Fruit fly (Drosophila melanogaster) whole organism, embryonic: ENCODE results near the gene eas.

Experiments
- BEAF-32 ChIP-seq: fragments of 200-800 bp; sonication (Bioruptor generic); optimal IDR thresholded peaks from 3 replicates; lab custom pipeline; 2017; ENCODE audit warnings: missing biosample characterization, missing genetic modification characterization, mild to moderate bottlenecking, moderate library complexity, missing genetic modification reagents
- CG10147 ChIP-seq: fragments of 200-800 bp; sonication (Bioruptor generic); optimal IDR thresholded peaks from 2 replicates; lab custom pipeline; 2019; ENCODE audit warnings: missing biosample characterization, mild to moderate bottlenecking, missing genetic modification characterization, moderate library complexity
- CG12659 ChIP-seq: fragments of 200-800 bp; sonication (Bioruptor generic); optimal IDR thresholded peaks from 3 replicates; lab custom pipeline; 2017; ENCODE audit warnings: mild to moderate bottlenecking, missing biosample characterization, missing genetic modification reagents, missing genetic modification characterization
- CG14710 ChIP-seq: fragments of 200-800 bp; sonication (Bioruptor generic); optimal IDR thresholded peaks from 3 replicates; lab custom pipeline; 2019; ENCODE audit warnings: missing biosample characterization, mild to moderate bottlenecking, missing genetic modification characterization, moderate library complexity
- CG15269 ChIP-seq: fragments of 200-800 bp; sonication (Bioruptor generic); optimal IDR thresholded peaks from 2 replicates; lab custom pipeline; 2018; ENCODE audit warnings: missing biosample characterization, mild to moderate bottlenecking, missing genetic modification characterization, moderate library complexity
- CG15514 ChIP-seq: fragments of 200-800 bp; sonication (Bioruptor generic); optimal IDR thresholded peaks from 3 replicates; lab custom pipeline; 2017; ENCODE audit warnings: missing biosample characterization, missing genetic modification characterization, mild to moderate bottlenecking, moderate library complexity, missing genetic modification reagents
- CG15696 ChIP-seq: fragments of 200-800 bp; sonication (Bioruptor generic); optimal IDR thresholded peaks from 2 replicates; lab custom pipeline; 2019; ENCODE audit warnings: missing biosample characterization, mild to moderate bottlenecking, missing genetic modification characterization, moderate library complexity
- CG16779 ChIP-seq: fragments of 200-800 bp; sonication (Bioruptor generic); IDR thresholded peaks from 2 replicates; pipeline ENCODE4 v1.3.6; 2022; ENCODE audit warnings: missing biosample characterization, missing genetic modification characterization
- CG16813 ChIP-seq: fragments of 200-800 bp; sonication (Bioruptor generic); IDR thresholded peaks from 3 replicates; pipeline ENCODE4 v1.3.6; 2022; ENCODE audit warnings: missing biosample characterization, missing genetic modification characterization; ENCODE audit not compliant: partially characterized antibody
- CG17359 ChIP-seq: fragments of 200-800 bp; sonication (Bioruptor generic); optimal IDR thresholded peaks from 3 replicates; lab custom pipeline; 2018; ENCODE audit warnings: missing biosample characterization, mild to moderate bottlenecking, missing genetic modification characterization, moderate library complexity
- CG17802 ChIP-seq: fragments of 200-800 bp; sonication (Bioruptor generic); optimal IDR thresholded peaks from 2 replicates; lab custom pipeline; 2018; ENCODE audit warnings: missing biosample characterization, mild to moderate bottlenecking, missing genetic modification characterization, moderate library complexity
- CG17912 ChIP-seq: fragments of 200-800 bp; sonication (Bioruptor generic); optimal IDR thresholded peaks from 2 replicates; lab custom pipeline; 2018; ENCODE audit warnings: missing biosample characterization, mild to moderate bottlenecking, missing genetic modification characterization
- CG30403 ChIP-seq: fragments of 200-800 bp; sonication (Bioruptor generic); optimal IDR thresholded peaks from 3 replicates; lab custom pipeline; 2016; ENCODE audit warnings: missing biosample characterization, missing genetic modification characterization
- CG32767 ChIP-seq: fragments of 200-800 bp; sonication (Bioruptor generic); IDR thresholded peaks from 2 replicates; pipeline ENCODE4 v1.3.6; 2022; ENCODE audit warnings: missing biosample characterization, missing genetic modification characterization
- CG6791 ChIP-seq: fragments of 200-800 bp; sonication (Bioruptor generic); IDR thresholded peaks from 3 replicates; pipeline ENCODE4 v1.3.6; 2022; ENCODE audit warnings: missing biosample characterization, missing genetic modification characterization; ENCODE audit not compliant: partially characterized antibody
- CG8089 ChIP-seq: fragments of 200-800 bp; sonication (Bioruptor generic); optimal IDR thresholded peaks from 3 replicates; lab custom pipeline; 2016; ENCODE audit warnings: missing biosample characterization, missing genetic modification characterization
- CG8388 ChIP-seq: fragments of 200-800 bp; sonication (Bioruptor generic); optimal IDR thresholded peaks from 2 replicates; lab custom pipeline; 2019; ENCODE audit warnings: missing biosample characterization, mild to moderate bottlenecking, missing genetic modification characterization, moderate library complexity
- CG8924 ChIP-seq: fragments of 200-800 bp; optimal IDR thresholded peaks from 3 replicates; lab custom pipeline; 2019; ENCODE audit warnings: missing biosample characterization, mild to moderate bottlenecking, missing genetic modification characterization, moderate library complexity
- CTCF ChIP-seq: fragments of 200-800 bp; sonication (Bioruptor generic); optimal IDR thresholded peaks from 2 replicates; lab custom pipeline; 2017; ENCODE audit warnings: missing biosample characterization, mild to moderate bottlenecking, missing genetic modification characterization, moderate library complexity
- Dbx ChIP-seq: fragments of 200-800 bp; sonication (Bioruptor generic); IDR thresholded peaks from 3 replicates; pipeline ENCODE4 v1.3.6; 2022; ENCODE audit warnings: missing biosample characterization, missing genetic modification characterization
- Deaf1 ChIP-seq: fragments of 200-800 bp; optimal IDR thresholded peaks from 3 replicates; lab custom pipeline; 2019; ENCODE audit warnings: missing biosample characterization, mild to moderate bottlenecking, missing genetic modification characterization, moderate library complexity
- Ets97D ChIP-seq: fragments of 200-800 bp; sonication (Bioruptor generic); optimal IDR thresholded peaks from 3 replicates; lab custom pipeline; 2016; ENCODE audit warnings: missing biosample characterization, missing genetic modification characterization
- H15 ChIP-seq: fragments of 200-800 bp; sonication (Bioruptor generic); IDR thresholded peaks from 3 replicates; pipeline ENCODE4 v1.3.6; 2022; ENCODE audit warnings: missing biosample characterization, missing genetic modification characterization
- MTF-1 ChIP-seq: fragments of 200-800 bp; sonication (Bioruptor generic); optimal IDR thresholded peaks from 2 replicates; lab custom pipeline; 2018; ENCODE audit warnings: missing biosample characterization, mild to moderate bottlenecking, missing genetic modification characterization, borderline replicate concordance
- Med ChIP-seq: fragments of 200-800 bp; sonication (Bioruptor generic); peaks from one replicate; lab custom pipeline; 2016; ENCODE audit warnings: missing biosample characterization, missing genetic modification characterization, mild to moderate bottlenecking, inconsistent platforms, moderate library complexity
- NC2β ChIP-seq: fragments of 200-800 bp; sonication (Bioruptor generic); optimal IDR thresholded peaks from 2 replicates; lab custom pipeline; 2016; ENCODE audit warnings: missing biosample characterization, missing genetic modification characterization
- Nf-YB ChIP-seq: fragments of 200-800 bp; sonication (Bioruptor generic); optimal IDR thresholded peaks from 3 replicates; lab custom pipeline; 2019; ENCODE audit warnings: missing biosample characterization, mild to moderate bottlenecking, missing genetic modification characterization, moderate library complexity
- NfI ChIP-seq: fragments of 200-800 bp; sonication (Bioruptor generic); optimal IDR thresholded peaks from 3 replicates; lab custom pipeline; 2018; ENCODE audit warnings: missing biosample characterization, mild to moderate bottlenecking, missing genetic modification characterization, moderate library complexity
- Rfx ChIP-seq: fragments of 200-800 bp; sonication (Bioruptor generic); IDR thresholded peaks from 2 replicates; pipeline ENCODE4 v1.3.6; 2022; ENCODE audit warnings: missing biosample characterization, missing genetic modification characterization
- Six4 ChIP-seq: fragments of 200-800 bp; sonication (Bioruptor generic); optimal IDR thresholded peaks from 2 replicates; lab custom pipeline; 2016; ENCODE audit warnings: missing biosample characterization, missing genetic modification characterization
- YL-1 ChIP-seq: fragments of 200-800 bp; sonication (Bioruptor generic); optimal IDR thresholded peaks from 3 replicates; lab custom pipeline; 2017; ENCODE audit warnings: missing biosample characterization, mild to moderate bottlenecking, missing genetic modification characterization
- ab ChIP-seq: fragments of 200-800 bp; sonication (Bioruptor generic); optimal IDR thresholded peaks from 2 replicates; lab custom pipeline; 2016; ENCODE audit warnings: missing biosample characterization, missing genetic modification characterization
- amos ChIP-seq: fragments of 200-800 bp; sonication (Bioruptor generic); IDR thresholded peaks from 2 replicates; pipeline ENCODE4 v1.3.6; 2022; ENCODE audit warnings: missing biosample characterization, missing genetic modification characterization; ENCODE audit not compliant: partially characterized antibody
- ato ChIP-seq: fragments of 200-800 bp; sonication (Bioruptor generic); IDR thresholded peaks from 2 replicates; pipeline ENCODE4 v1.3.6; 2022; ENCODE audit warnings: missing biosample characterization, missing genetic modification characterization; ENCODE audit not compliant: partially characterized antibody
- chm ChIP-seq: fragments of 200-800 bp; sonication (Bioruptor generic); IDR thresholded peaks from 2 replicates; pipeline ENCODE4 v1.3.6; 2022; ENCODE audit warnings: missing biosample characterization, missing genetic modification characterization
- crc ChIP-seq: fragments of 200-800 bp; sonication (Bioruptor generic); optimal IDR thresholded peaks from 2 replicates; lab custom pipeline; 2016; ENCODE audit warnings: missing biosample characterization, missing genetic modification characterization
- ems ChIP-seq: fragments of 200-800 bp; sonication (Bioruptor generic); optimal IDR thresholded peaks from 3 replicates; lab custom pipeline; 2016; ENCODE audit warnings: missing biosample characterization, missing genetic modification characterization
- ewg ChIP-seq: fragments of 200-800 bp; sonication (Bioruptor generic); optimal IDR thresholded peaks from 3 replicates; lab custom pipeline; 2017; ENCODE audit warnings: mild to moderate bottlenecking, missing biosample characterization, missing genetic modification reagents, missing genetic modification characterization
- gt ChIP-seq: fragments of 200-800 bp; sonication (Bioruptor generic); IDR thresholded peaks from 2 replicates; pipeline ENCODE4 v1.3.6; 2022; ENCODE audit warnings: missing biosample characterization, missing genetic modification characterization
- jumu ChIP-seq: fragments of 200-800 bp; sonication (Bioruptor generic); optimal IDR thresholded peaks from 3 replicates; lab custom pipeline; 2016; ENCODE audit warnings: missing biosample characterization, missing genetic modification characterization
- lilli ChIP-seq: fragments of 200-800 bp; sonication (Bioruptor generic); optimal IDR thresholded peaks from 3 replicates; lab custom pipeline; 2016; ENCODE audit warnings: missing biosample characterization, missing genetic modification characterization
- luna ChIP-seq: fragments of 200-800 bp; sonication (Bioruptor generic); optimal IDR thresholded peaks from 2 replicates; lab custom pipeline; 2016; ENCODE audit warnings: missing biosample characterization, missing genetic modification characterization
- pfk ChIP-seq: fragments of 200-800 bp; sonication (Bioruptor generic); optimal IDR thresholded peaks from 2 replicates; lab custom pipeline; 2018; ENCODE audit warnings: missing biosample characterization, mild to moderate bottlenecking, missing genetic modification characterization, moderate library complexity
- salm ChIP-seq: fragments of 200-800 bp; sonication (Bioruptor generic); optimal IDR thresholded peaks from 2 replicates; lab custom pipeline; 2018; ENCODE audit warnings: missing biosample characterization, mild to moderate bottlenecking, missing genetic modification characterization
- sug ChIP-seq: fragments of 200-800 bp; optimal IDR thresholded peaks from 2 replicates; lab custom pipeline; 2019; ENCODE audit warnings: missing biosample characterization, mild to moderate bottlenecking, missing genetic modification characterization, moderate library complexity
- trem ChIP-seq: fragments of 200-800 bp; optimal IDR thresholded peaks from 3 replicates; lab custom pipeline; 2019; ENCODE audit warnings: missing biosample characterization, mild to moderate bottlenecking, missing genetic modification characterization, moderate library complexity
- vnd ChIP-seq: fragments of 200-800 bp; sonication (Bioruptor generic); IDR thresholded peaks from 3 replicates; pipeline ENCODE4 v1.3.6; 2022; ENCODE audit warnings: missing biosample characterization, missing genetic modification characterization; ENCODE audit not compliant: partially characterized antibody
- vvl ChIP-seq: fragments of 200-800 bp; sonication (Bioruptor generic); IDR thresholded peaks from 2 replicates; pipeline ENCODE4 v1.3.6; 2022; ENCODE audit warnings: missing biosample characterization, missing genetic modification characterization

eas gene

dm6 chrX:16285186-16285585 lies 7.1 kb downstream of the eas start (continued):
- TF ChIP-seq Deaf1 (tag; lab: Kevin White, UChicago): no peak
- no peak for TF ChIP-seq ab (GFP tag; lab: Kevin White, UChicago)
- TF ChIP-seq CG15514 (GFP tag; lab: Kevin White, UChicago): no peak

DNA sequence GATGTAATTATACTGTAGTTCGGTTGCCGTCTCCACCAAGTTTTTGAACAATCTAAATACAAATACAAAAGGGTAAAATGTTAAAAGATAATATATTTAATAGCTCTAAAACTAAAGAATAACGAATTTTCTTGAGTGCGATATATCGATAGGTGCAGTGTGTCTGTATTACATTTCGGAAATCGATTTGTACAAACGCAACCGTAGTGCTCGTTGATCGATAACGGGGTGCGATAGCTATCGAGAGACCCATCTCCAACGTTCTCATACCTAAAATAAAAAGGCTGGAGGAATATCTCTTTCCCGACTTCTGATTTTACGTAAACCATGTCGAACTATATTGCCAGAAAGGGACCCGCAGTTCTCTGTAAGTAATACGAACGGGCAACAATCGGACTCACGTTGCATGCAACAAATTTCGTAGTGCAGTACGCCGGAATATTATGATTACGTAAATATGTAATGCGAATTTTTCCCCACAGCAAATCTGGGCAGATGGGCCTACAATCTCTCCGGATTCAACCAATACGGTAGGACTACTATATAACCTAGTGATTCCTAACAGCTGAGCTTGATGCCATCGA lies 8.0 kb downstream of the eas start, which contains the start of gene UQCR-14:
Gene UQCR-14, plus strand, starts transcription at position 206 of the 584 bp plus-strand sequence.
- TF ChIP-seq CTCF (peak; percentile 8), CG30403 (peak; percentile 24), salm (tag; lab: Kevin White, UChicago) (no peak), pfk (peak; percentile 65), vnd (peak; percentile 96), ewg (GFP tag; lab: Kevin White, UChicago) (peak; percentile 6), BEAF-32 (GFP tag; lab: Kevin White, UChicago) (peak; percentile 97), Ets97D (GFP tag; lab: Kevin White, UChicago) (peak; percentile 86), ato (peak; percentile 96), CG8388 (GFP tag; lab: Kevin White, UChicago) (no peak), trem (tag; lab: Kevin White, UChicago) (peak; percentile 71), CG12659 (peak; percentile 87), CG16813 (GFP tag; lab: Robert Waterston, UW) (peak; percentile 98), Rfx (GFP tag; lab: Robert Waterston, UW) (peak; percentile 61), Dbx (peak; percentile 66), NfI (GFP tag; lab: Kevin White, UChicago) (peak; percentile 4), CG10147 (GFP tag; lab: Kevin White, UChicago) (peak; percentile 17), CG17359 (no peak), crc (GFP tag; lab: Kevin White, UChicago) (no peak), amos (peak; percentile 99), Six4 (GFP tag; lab: Kevin White, UChicago) (no peak), Nf-YB (no peak), YL-1 (peak; percentile 82), CG17912 (GFP tag; lab: Kevin White, UChicago) (no peak), NC2β (GFP tag; lab: Kevin White, UChicago) (no peak), CG8924 (peak; percentile 33), H15 (GFP tag; lab: Robert Waterston, UW) (no peak), chm (GFP tag; lab: Robert Waterston, UW) (no peak), gt (no peak), CG14710 (peak; percentile 89), Med (GFP tag; lab: Kevin White, UChicago) (peak; percentile 89), lilli (GFP tag; lab: Kevin White, UChicago) (peak; percentile 52), vvl (GFP tag; lab: Robert Waterston, UW) (peak; percentile 39), CG17802 (tag; lab: Kevin White, UChicago) (peak; percentile 22), CG16779 (no peak), luna (peak; percentile 9), CG15696 (no peak), ems (GFP tag; lab: Kevin White, UChicago) (peak; percentile 2), CG32767 (GFP tag; lab: Robert Waterston, UW) (peak; percentile 30; the same call in 1 of the 2 replicates), CG8089 (GFP tag; lab: Kevin White, UChicago) (no peak), jumu (GFP tag; lab: Kevin White, UChicago) (no peak), CG6791 (peak; percentile 99), CG15269 (tag; lab: Kevin White, UChicago) (peak; percentile 10), sug (tag; lab: Kevin White, UChicago) (peak; percentile 47), MTF-1 (GFP tag; lab: Kevin White, UChicago) (no peak)
